Worm (Caenorhabditis elegans) whole organism, late embryonic: Measurements from ENCODE around the gene nspd-9.

Experiments used
- C08G9.2 ChIP-seq: sonication (generic microtip); optimal IDR thresholded peaks from 2 replicates; lab custom pipeline; 2016; ENCODE audit warnings: mild to moderate bottlenecking, missing genetic modification characterization, moderate library complexity, missing compliant biosample characterization
- F13H6.1 ChIP-seq: sonication (generic microtip); optimal IDR thresholded peaks from 2 replicates; lab custom pipeline; 2016; ENCODE audit warnings: missing genetic modification characterization, missing compliant biosample characterization
- K02D7.2 ChIP-seq: sonication (generic microtip); optimal IDR thresholded peaks from 2 replicates; lab custom pipeline; 2017; ENCODE audit warnings: mild to moderate bottlenecking, missing genetic modification characterization, missing compliant biosample characterization
- K09A11.1 ChIP-seq: sonication (generic microtip); optimal IDR thresholded peaks from 2 replicates; lab custom pipeline; 2017; ENCODE audit warnings: antibody characterized with exemption, mild to moderate bottlenecking, missing genetic modification characterization, missing compliant biosample characterization; ENCODE audit not compliant: insufficient read depth
- T23F11.4 ChIP-seq: fragments of 200-800 bp; sonication (Bioruptor generic); optimal IDR thresholded peaks from 2 replicates; lab custom pipeline; 2018; ENCODE audit warnings: mild to moderate bottlenecking, missing genetic modification characterization, missing compliant biosample characterization
- ama-1 ChIP-seq: fragments of 150-350 bp; optimal IDR thresholded peaks from 2 replicates; lab custom pipeline; 2014
- ceh-14 ChIP-seq: sonication (generic microtip); optimal IDR thresholded peaks from 2 replicates; lab custom pipeline; 2016; ENCODE audit warnings: missing genotype, missing genetic modification characterization, missing compliant biosample characterization
- ceh-19 ChIP-seq: fragments of 200-800 bp; sonication (Bioruptor generic); optimal IDR thresholded peaks from 2 replicates; lab custom pipeline; 2018; ENCODE audit warnings: mild to moderate bottlenecking, missing genetic modification characterization, missing compliant biosample characterization
- ceh-24 ChIP-seq: sonication (generic microtip); optimal IDR thresholded peaks from 2 replicates; lab custom pipeline; 2016; ENCODE audit warnings: mild to moderate bottlenecking, missing genetic modification characterization, missing compliant biosample characterization
- ceh-34 ChIP-seq: sonication (generic microtip); optimal IDR thresholded peaks from 2 replicates; lab custom pipeline; 2016; ENCODE audit warnings: mild to moderate bottlenecking, missing genetic modification characterization, missing compliant biosample characterization
- ceh-45 ChIP-seq: fragments of 200-800 bp; sonication (Bioruptor generic); IDR thresholded peaks from 2 replicates; pipeline ENCODE4 v1.3.6; 2022; ENCODE audit warnings: missing genetic modification reagents, missing genetic modification characterization, missing compliant biosample characterization
- ceh-48 ChIP-seq: sonication (generic microtip); optimal IDR thresholded peaks from 2 replicates; lab custom pipeline; 2016; ENCODE audit warnings: missing genetic modification characterization, inconsistent platforms, missing compliant biosample characterization
- ceh-9 ChIP-seq: sonication (generic microtip); optimal IDR thresholded peaks from 2 replicates; lab custom pipeline; 2016; ENCODE audit warnings: mild to moderate bottlenecking, missing genetic modification characterization, inconsistent platforms, missing compliant biosample characterization
- dve-1 ChIP-seq: sonication (generic microtip); optimal IDR thresholded peaks from 2 replicates; lab custom pipeline; 2017; ENCODE audit warnings: antibody characterized with exemption, mild to moderate bottlenecking, missing genetic modification characterization, missing compliant biosample characterization
- elt-4 ChIP-seq: sonication (generic microtip); optimal IDR thresholded peaks from 2 replicates; lab custom pipeline; 2016; ENCODE audit warnings: missing genetic modification characterization, missing compliant biosample characterization
- fax-1 ChIP-seq: sonication (generic microtip); optimal IDR thresholded peaks from 2 replicates; lab custom pipeline; 2016; ENCODE audit warnings: missing genotype, missing genetic modification characterization, missing compliant biosample characterization
- fkh-10 ChIP-seq: fragments of 150-350 bp; optimal IDR thresholded peaks from 2 replicates; lab custom pipeline; 2014; ENCODE audit warnings: missing biosample characterization, missing genetic modification reagents, missing genetic modification characterization
- fkh-6 ChIP-seq: sonication (generic microtip); optimal IDR thresholded peaks from 2 replicates; lab custom pipeline; 2016; ENCODE audit warnings: missing genetic modification characterization, missing compliant biosample characterization
- gmeb-2 ChIP-seq: sonication (generic microtip); optimal IDR thresholded peaks from 2 replicates; lab custom pipeline; 2016; ENCODE audit warnings: missing genetic modification characterization, inconsistent platforms, missing compliant biosample characterization
- hlh-13 ChIP-seq: fragments of 200-800 bp; sonication (Bioruptor generic); optimal IDR thresholded peaks from 2 replicates; lab custom pipeline; 2018; ENCODE audit warnings: mild to moderate bottlenecking, missing genetic modification characterization, missing compliant biosample characterization
- hlh-15 ChIP-seq: sonication (generic microtip); optimal IDR thresholded peaks from 2 replicates; lab custom pipeline; 2016; ENCODE audit warnings: missing genetic modification characterization, missing compliant biosample characterization
- hlh-6 ChIP-seq: sonication (generic microtip); optimal IDR thresholded peaks from 2 replicates; lab custom pipeline; 2016; ENCODE audit warnings: missing genotype, missing genetic modification characterization, missing compliant biosample characterization
- nfya-1 ChIP-seq: sonication (generic microtip); optimal IDR thresholded peaks from 2 replicates; lab custom pipeline; 2017; ENCODE audit warnings: missing genetic modification characterization, mild to moderate bottlenecking, missing compliant biosample characterization, antibody characterized with exemption, moderate library complexity
- nhr-11 ChIP-seq: fragments of 150-350 bp; optimal IDR thresholded peaks from 2 replicates; lab custom pipeline; 2014; ENCODE audit warnings: missing biosample characterization, missing genetic modification characterization
- nhr-232 ChIP-seq: sonication (generic microtip); optimal IDR thresholded peaks from 2 replicates; lab custom pipeline; 2016; ENCODE audit warnings: missing genetic modification characterization, missing compliant biosample characterization
- npax-4 ChIP-seq: sonication (generic microtip); optimal IDR thresholded peaks from 2 replicates; lab custom pipeline; 2016; ENCODE audit warnings: missing genetic modification characterization, missing compliant biosample characterization
- pha-2 ChIP-seq: sonication (generic microtip); optimal IDR thresholded peaks from 2 replicates; lab custom pipeline; 2017; ENCODE audit warnings: mild to moderate bottlenecking, missing genetic modification characterization, missing compliant biosample characterization
- pha-4 ChIP-seq: fragments of 150-350 bp; optimal IDR thresholded peaks from 2 replicates; lab custom pipeline; 2018; ENCODE audit warnings: missing biosample characterization, missing genetic modification reagents, missing genetic modification characterization
- pqm-1 ChIP-seq: sonication (generic microtip); optimal IDR thresholded peaks from 2 replicates; lab custom pipeline; 2016; ENCODE audit warnings: missing genetic modification characterization, missing compliant biosample characterization
- rnt-1 ChIP-seq: sonication (generic microtip); optimal IDR thresholded peaks from 2 replicates; lab custom pipeline; 2016; ENCODE audit warnings: missing genetic modification characterization, missing compliant biosample characterization
- sox-2 ChIP-seq: fragments of 200-800 bp; sonication (Bioruptor generic); IDR thresholded peaks from 2 replicates; pipeline ENCODE4 v1.3.6; 2022; ENCODE audit warnings: missing genetic modification reagents, missing genetic modification characterization, missing compliant biosample characterization
- sox-4 ChIP-seq: sonication (generic microtip); optimal IDR thresholded peaks from 2 replicates; lab custom pipeline; 2017; ENCODE audit warnings: mild to moderate bottlenecking, missing genetic modification characterization, inconsistent platforms, missing compliant biosample characterization
- syd-9 ChIP-seq: sonication (generic microtip); optimal IDR thresholded peaks from 2 replicates; lab custom pipeline; 2016; ENCODE audit warnings: mild to moderate bottlenecking, missing genetic modification characterization, moderate library complexity, missing compliant biosample characterization
- tbx-2 ChIP-seq: sonication (generic microtip); optimal IDR thresholded peaks from 2 replicates; lab custom pipeline; 2016; ENCODE audit warnings: missing genetic modification characterization, missing compliant biosample characterization
- tbx-7 ChIP-seq: sonication (generic microtip); optimal IDR thresholded peaks from 2 replicates; lab custom pipeline; 2016; ENCODE audit warnings: missing genotype, missing genetic modification characterization, missing compliant biosample characterization
- ttx-3 ChIP-seq: sonication (generic microtip); optimal IDR thresholded peaks from 2 replicates; lab custom pipeline; 2016; ENCODE audit warnings: missing genetic modification reagents, missing genetic modification characterization, missing compliant biosample characterization
- unc-3 ChIP-seq, 2 experiments: fragments of 200-800 bp in 1 of 2; sonication (Bioruptor generic) in 1 of 2; sonication (generic microtip) in 1 of 2; conservative IDR thresholded peaks in 1 of 2; optimal IDR thresholded peaks in 1 of 2; 2 replicates each; pipeline versions ENCODE4 v1.3.6 to Lab custom; 2016 to 2022; ENCODE audit warnings: missing compliant biosample characterization in 2 of 2, missing genetic modification characterization in 2 of 2, missing genetic modification reagents in 1 of 2
- unc-42 ChIP-seq: sonication (generic microtip); optimal IDR thresholded peaks from 2 replicates; lab custom pipeline; 2016; ENCODE audit warnings: missing genotype, missing genetic modification characterization, missing compliant biosample characterization

The nspd-9 gene

DNA sequence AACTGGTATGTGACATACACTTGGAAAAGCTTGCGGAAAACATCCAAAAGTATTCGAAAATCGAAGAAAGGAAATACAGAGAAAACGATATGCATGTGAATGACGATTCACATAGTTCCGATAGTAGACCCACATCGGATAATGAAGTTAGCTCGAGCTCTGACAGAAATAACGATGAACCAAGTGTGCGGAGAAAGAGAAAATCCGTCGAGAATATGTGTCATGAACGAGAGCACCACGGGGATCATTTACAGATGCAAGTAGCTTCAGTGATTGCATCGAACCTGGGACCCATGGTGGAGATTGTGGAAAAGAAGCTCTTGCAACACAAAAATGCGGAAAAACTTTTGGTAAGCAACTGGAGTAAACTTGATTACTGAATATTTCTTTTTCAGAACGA lies 26.9 kb upstream of the nspd-9 start:
- TF ChIP-seq sox-4 (tag; lab: Kevin White, UChicago) (no peak), K09A11.1 (no peak), fkh-6 (tag; lab: Kevin White, UChicago) (no peak), hlh-13 (no peak), rnt-1 (tag; lab: Kevin White, UChicago) (no peak), pqm-1 (no peak), unc-42 (no peak), dve-1 (no peak), ceh-34 (tag; lab: Kevin White, UChicago) (no peak), ttx-3 (tag; lab: Kevin White, UChicago) (no peak), ceh-24 (tag; lab: Kevin White, UChicago) (no peak), fax-1 (tag; lab: Kevin White, UChicago) (no peak), syd-9 (tag; lab: Kevin White, UChicago) (no peak), tbx-2 (no peak), C08G9.2 (tag; lab: Kevin White, UChicago) (no peak), unc-3 (GFP tag; conservative IDR thresholded peaks at IDR 0.05; lab: Robert Waterston, UW) (no peak), unc-3 (tag; optimal IDR thresholded peaks at IDR 0.05; lab: Kevin White, UChicago) (no peak)

DNA sequence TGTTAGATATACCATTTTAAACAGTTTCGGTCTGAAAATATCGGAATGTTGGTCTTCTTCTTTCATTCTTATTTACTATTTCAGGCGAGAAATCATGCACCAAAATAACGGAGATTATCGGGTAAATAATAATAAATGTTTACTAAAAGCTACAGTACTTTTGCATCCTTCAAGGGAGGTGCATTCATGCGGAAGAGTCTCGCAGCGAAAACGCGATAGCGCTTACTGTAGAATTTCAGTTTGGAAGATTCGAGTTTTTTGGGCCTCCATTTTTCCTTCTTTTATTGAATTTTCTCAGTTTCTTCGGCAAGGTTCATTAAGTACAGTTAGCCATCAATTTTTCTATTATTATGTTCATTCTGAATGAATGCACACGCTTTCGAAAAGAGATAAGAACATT lies 26.0 kb upstream of the nspd-9 start, which contains the start of gene C35D10.7:
C35D10.7 (plus strand) TSS at position 85 of the 400 bp plus-strand sequence.
- no peak for TF ChIP-seq unc-3 (GFP tag; conservative IDR thresholded peaks at IDR 0.05; lab: Robert Waterston, UW)
- no peak for TF ChIP-seq unc-3 (tag; optimal IDR thresholded peaks at IDR 0.05; lab: Kevin White, UChicago)
- no peak for TF ChIP-seq ceh-14 (tag; lab: Kevin White, UChicago)
- no peak for TF ChIP-seq ama-1 (lab: Kevin White, UChicago)
- no peak for TF ChIP-seq fkh-6 (tag; lab: Kevin White, UChicago)
- TF ChIP-seq npax-4 (tag; lab: Kevin White, UChicago): no peak
- no peak for TF ChIP-seq elt-4 (tag; lab: Kevin White, UChicago)
- no peak for TF ChIP-seq fax-1 (tag; lab: Kevin White, UChicago)
- no peak for TF ChIP-seq nhr-11
- TF ChIP-seq hlh-15: no peak
- TF ChIP-seq T23F11.4: no peak
- no peak for TF ChIP-seq ceh-19 (GFP tag; lab: Kevin White, UChicago)
- TF ChIP-seq K09A11.1: no peak
- TF ChIP-seq ceh-24 (tag; lab: Kevin White, UChicago): no peak
- no peak for TF ChIP-seq dve-1

DNA sequence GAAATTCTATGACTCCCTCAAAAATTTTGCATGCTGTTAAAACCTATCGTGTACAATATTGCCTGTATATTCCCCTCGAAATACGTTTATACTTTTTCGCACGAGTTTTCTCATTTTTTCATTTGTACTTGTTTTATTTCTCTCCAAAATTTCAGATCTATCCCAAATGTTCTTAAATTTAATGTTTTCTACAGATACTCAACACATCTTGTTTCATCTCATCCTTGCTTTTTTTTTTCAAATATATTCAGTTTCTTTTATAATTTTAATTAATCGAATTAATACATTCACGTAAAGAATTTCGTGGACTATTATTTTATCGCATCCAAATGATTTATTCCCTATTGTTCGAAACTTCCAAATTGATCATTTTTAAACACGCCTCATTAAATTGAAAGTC lies 24.8 kb upstream of the nspd-9 start, which contains the start of gene C35D10.8:
C35D10.8 (plus strand) TSS at position 301 of the 400 bp plus-strand sequence.
- no peak for TF ChIP-seq tbx-7 (tag; lab: Kevin White, UChicago)
- no peak for TF ChIP-seq ceh-24 (tag; lab: Kevin White, UChicago)
- TF ChIP-seq ceh-9 (tag; lab: Kevin White, UChicago): no peak
- no peak for TF ChIP-seq hlh-15
- no peak for TF ChIP-seq hlh-6
- TF ChIP-seq nfya-1 (tag; lab: Kevin White, UChicago): no peak
- no peak for TF ChIP-seq pha-4 (tag; lab: Kevin White, UChicago)
- no peak for TF ChIP-seq K02D7.2
- TF ChIP-seq pha-2 (tag; lab: Kevin White, UChicago): no peak
- no peak for TF ChIP-seq ceh-48 (tag; lab: Kevin White, UChicago)
- no peak for TF ChIP-seq elt-4 (tag; lab: Kevin White, UChicago)
- no peak for TF ChIP-seq ceh-14 (tag; lab: Kevin White, UChicago)
- TF ChIP-seq tbx-2: no peak
- no peak for TF ChIP-seq fkh-10 (GFP tag; lab: Kevin White, UChicago)
- no peak for TF ChIP-seq nhr-232 (tag; lab: Kevin White, UChicago)
- no peak for TF ChIP-seq F13H6.1 (tag; lab: Kevin White, UChicago)
- no peak for TF ChIP-seq gmeb-2 (tag; lab: Kevin White, UChicago)
- no peak for TF ChIP-seq sox-2 (GFP tag; lab: Robert Waterston, UW)
- TF ChIP-seq ceh-45 (GFP tag; lab: Robert Waterston, UW): no peak
- no peak for TF ChIP-seq K09A11.1
